Worm (Caenorhabditis elegans): ENCODE data around the gene perm-1.

Gene perm-1

DNA sequence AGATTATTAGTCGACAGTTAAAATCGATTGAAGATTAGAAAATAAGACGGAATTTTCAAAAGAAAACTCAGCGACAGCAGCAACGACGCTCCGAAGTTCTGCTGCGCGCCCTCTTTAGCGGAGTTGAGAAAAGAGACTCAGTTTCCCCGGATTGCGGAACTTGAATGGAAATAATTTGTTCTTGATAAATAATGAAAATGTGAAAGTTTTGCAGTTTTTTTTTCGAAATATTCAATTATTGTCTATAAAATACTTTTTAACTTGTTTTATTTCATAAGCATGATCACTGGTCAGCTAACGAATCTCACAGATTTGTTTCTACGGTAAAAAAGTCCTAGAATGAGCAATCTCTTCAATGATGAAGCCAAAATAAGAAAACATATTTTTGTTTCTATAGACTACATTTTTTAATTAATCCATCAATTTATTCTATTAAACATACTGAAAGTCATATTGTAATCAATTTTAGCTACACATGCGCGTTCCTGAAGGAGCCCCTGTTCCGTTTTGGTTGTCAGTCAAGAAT lies 23.1 kb upstream of the perm-1 start, which contains the start of the genes cec-3 and T09A5.15 (continued):
- TF ChIP-seq pag-3 (tag; optimal IDR thresholded peaks at IDR 0.05; ENCODE audit: borderline replicate concordance) = no peak
- no peak for TF ChIP-seq fkh-6 (tag; optimal IDR thresholded peaks at IDR 0.05)
- no peak for TF ChIP-seq ceh-45 (GFP tag; IDR thresholded peaks at IDR 0.05)
- no peak for TF ChIP-seq dve-1 (tag; optimal IDR thresholded peaks at IDR 0.05)
- TF ChIP-seq ceh-34 (tag; optimal IDR thresholded peaks at IDR 0.05) = peak; percentile 63
- no peak for TF ChIP-seq hlh-30 (tag; optimal IDR thresholded peaks at IDR 0.05; ENCODE audit: insufficient read depth)
- peak; percentile 49 for TF ChIP-seq elt-2 (tag; optimal IDR thresholded peaks at IDR 0.05)
- TF ChIP-seq ceh-24 (tag; optimal IDR thresholded peaks at IDR 0.05) = no peak
- no peak for TF ChIP-seq elt-4 (tag; optimal IDR thresholded peaks at IDR 0.05)
- no peak for TF ChIP-seq mec-3 (tag; optimal IDR thresholded peaks at IDR 0.05; ENCODE audit: borderline replicate concordance)
- TF ChIP-seq hlh-8 (tag; optimal IDR thresholded peaks at IDR 0.05) = peak; percentile 47
- peak; percentile 12 for TF ChIP-seq fax-1 (tag; optimal IDR thresholded peaks at IDR 0.05)
- no peak for TF ChIP-seq pha-4 (tag; optimal IDR thresholded peaks at IDR 0.05)
- no peak for TF ChIP-seq K09A11.1 (tag; optimal IDR thresholded peaks at IDR 0.05; ENCODE audit: insufficient read depth)
- peak; percentile 15 for TF ChIP-seq ceh-18 (tag; optimal IDR thresholded peaks at IDR 0.05)

DNA sequence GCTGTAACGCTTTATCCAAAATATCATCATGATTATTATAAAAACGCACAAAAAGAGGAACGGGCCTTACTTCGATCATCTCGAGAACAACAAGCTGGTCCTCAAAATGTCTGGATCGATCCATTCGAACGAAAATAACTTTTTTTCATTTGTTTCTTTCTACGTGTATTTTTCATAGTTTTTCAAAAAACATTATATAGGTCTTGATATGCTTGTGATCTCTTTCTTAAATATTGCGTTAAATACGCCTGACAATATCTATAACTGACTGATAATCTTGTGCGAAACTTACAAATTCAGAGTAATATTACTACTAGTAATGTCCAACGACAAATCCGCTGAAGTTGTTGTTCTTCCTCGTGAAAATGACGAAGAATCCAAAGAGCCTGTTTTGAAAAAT lies 22.5 kb upstream of the perm-1 start, which contains the start of gene sds-22:
sds-22 (plus strand) TSS at position 301 of the 400 bp plus-strand sequence.
- TF ChIP-seq ceh-6 (GFP tag; optimal IDR thresholded peaks at IDR 0.05) (no peak), mec-3 (tag; optimal IDR thresholded peaks at IDR 0.05; ENCODE audit: borderline replicate concordance) (no peak), ceh-22 (tag; optimal IDR thresholded peaks at IDR 0.05) (no peak), pha-2 (tag; optimal IDR thresholded peaks at IDR 0.05) (no peak), gmeb-2 (tag; optimal IDR thresholded peaks at IDR 0.05) (no peak), eyg-1 (tag; optimal IDR thresholded peaks at IDR 0.05) (no peak), hlh-15 (tag; optimal IDR thresholded peaks at IDR 0.05) (no peak), elt-4 (tag; optimal IDR thresholded peaks at IDR 0.05) (no peak), hlh-6 (tag; optimal IDR thresholded peaks at IDR 0.05) (no peak), unc-86 (tag; optimal IDR thresholded peaks at IDR 0.05) (no peak)

ce11 chrII:7860221-7860928 lies 20.2 kb upstream of the perm-1 start, which contains the start of gene lin-5:
lin-5 (plus strand) TSS chrII:7860574.
- TF ChIP-seq hlh-13 (GFP tag; optimal IDR thresholded peaks at IDR 0.05) (no peak), ref-2 (tag; optimal IDR thresholded peaks at IDR 0.05) (peak; percentile 36), unc-55 (GFP tag; optimal IDR thresholded peaks at IDR 0.05) (peak; percentile 30), nfya-1 (tag; optimal IDR thresholded peaks at IDR 0.05) (peak; percentile 40), lim-6 (tag; optimal IDR thresholded peaks at IDR 0.05) (no peak), ceh-31 (tag; optimal IDR thresholded peaks at IDR 0.05) (peak; percentile 68), eyg-1 (tag; optimal IDR thresholded peaks at IDR 0.05) (no peak), ceh-34 (tag; optimal IDR thresholded peaks at IDR 0.05) (peak; percentile 36), tbx-2 (tag; optimal IDR thresholded peaks at IDR 0.05) (peak; percentile 24)

- TF ChIP-seq K09A11.1 (tag; optimal IDR thresholded peaks at IDR 0.05; ENCODE audit: insufficient read depth) (peak; percentile 29), sdc-2 (tag; optimal IDR thresholded peaks at IDR 0.05) (no peak), lim-6 (tag; optimal IDR thresholded peaks at IDR 0.05) (no peak), syd-9 (tag; optimal IDR thresholded peaks at IDR 0.05) (no peak), ceh-45 (GFP tag; IDR thresholded peaks at IDR 0.05) (no peak), nfya-1 (tag; optimal IDR thresholded peaks at IDR 0.05) (no peak), hlh-15 (tag; optimal IDR thresholded peaks at IDR 0.05) (no peak), unc-3 (GFP tag; conservative IDR thresholded peaks at IDR 0.05) (no peak), unc-3 (tag; optimal IDR thresholded peaks at IDR 0.05) (no peak)
These were observed 17.0 kb upstream of the perm-1 start for ce11 chrII:7863480-7864125.

Data from whole organism, late embryonic.